2 fruit fly cellular contexts compared by ENCODE assay signal in genomic region chr3R:15430349-15430748, dm6.
TF ChIP-seq lines count a peak whose summit lies in the region.

No protein-coding gene starts in this region.

- TF ChIP-seq CTCF in whole organism, embryonic (GFP tag; optimal IDR thresholded peaks at IDR 0.05; lab: Kevin White, UChicago), result no peak

TF ChIP-seq in whole organism, embryonic, 481 proteins besides CTCF, POLR2A, EP300 and RAD21:
- TF ChIP-seq sqz (GFP tag; optimal IDR thresholded peaks at IDR 0.05; lab: Kevin White, UChicago) (peak; percentile 23), grn (GFP tag; optimal IDR thresholded peaks at IDR 0.05; lab: Kevin White, UChicago) (peak; percentile 27), CG30403 (GFP tag; optimal IDR thresholded peaks at IDR 0.05; lab: Kevin White, UChicago) (no peak), hb (GFP tag; IDR thresholded peaks at IDR 0.05; lab: Robert Waterston, UW; ENCODE audit: partially characterized antibody) (no peak), D19B (GFP tag; optimal IDR thresholded peaks at IDR 0.05; lab: Kevin White, UChicago) (no peak), sna (GFP tag; IDR thresholded peaks at IDR 0.05; lab: Robert Waterston, UW; ENCODE audit: partially characterized antibody) (no peak), oc (tag; optimal IDR thresholded peaks at IDR 0.05; lab: Kevin White, UChicago) (peak; percentile 74), trh (GFP tag; optimal IDR thresholded peaks at IDR 0.05; lab: Kevin White, UChicago) (no peak), Atf6 (GFP tag; IDR thresholded peaks at IDR 0.05; lab: Robert Waterston, UW) (no peak), HLHmδ (GFP tag; optimal IDR thresholded peaks at IDR 0.05; lab: Kevin White, UChicago) (no peak), CG10431 (GFP tag; optimal IDR thresholded peaks at IDR 0.05; lab: Kevin White, UChicago) (no peak), sens-2 (GFP tag; IDR thresholded peaks at IDR 0.05; lab: Robert Waterston, UW) (no peak), CG7372 (GFP tag; IDR thresholded peaks at IDR 0.05; lab: Robert Waterston, UW) (no peak), CG31224 (GFP tag; IDR thresholded peaks at IDR 0.05; lab: Robert Waterston, UW) (no peak), Blimp-1 (GFP tag; optimal IDR thresholded peaks at IDR 0.05; lab: Kevin White, UChicago) (peak; percentile 98), Dip3 (GFP tag; optimal IDR thresholded peaks at IDR 0.05; lab: Kevin White, UChicago) (no peak), GATAe (GFP tag; conservative IDR thresholded peaks at IDR 0.05; lab: Robert Waterston, UW) (no peak), CG11695 (GFP tag; IDR thresholded peaks at IDR 0.05; lab: Robert Waterston, UW) (no peak), CG9876 (GFP tag; optimal IDR thresholded peaks at IDR 0.05; lab: Kevin White, UChicago) (no peak), shn (GFP tag; optimal IDR thresholded peaks at IDR 0.05; lab: Kevin White, UChicago) (no peak), CG8765 (GFP tag; IDR thresholded peaks at IDR 0.05; lab: Robert Waterston, UW) (no peak), Atf3 (GFP tag; optimal IDR thresholded peaks at IDR 0.05; lab: Kevin White, UChicago) (no peak), her (GFP tag; optimal IDR thresholded peaks at IDR 0.05; lab: Kevin White, UChicago) (no peak), kni (GFP tag; optimal IDR thresholded peaks at IDR 0.05; lab: Kevin White, UChicago) (peak; percentile 28)
TF ChIP-seq in whole organism, embryonic: peak in this region for 5.

TF ChIP-seq in whole organism, prepupa, 60 proteins besides CTCF, POLR2A, EP300 and RAD21:
- TF ChIP-seq Blimp-1 (GFP tag; optimal IDR thresholded peaks at IDR 0.05; lab: Kevin White, UChicago) (peak; percentile 23), salr (GFP tag; optimal IDR thresholded peaks at IDR 0.05; lab: Kevin White, UChicago) (no peak)

Comparison
In these comparisons a context has a peak if more than half of its experiments do, and no peak if none do; other contexts are left out.
1. Of the 7 proteins assayed by ChIP-seq in both whole organism, embryonic and whole organism, prepupa: peak only in whole organism, embryonic: none; only in whole organism, prepupa: none; in both: Blimp-1; in neither: 6.